Worm (Caenorhabditis elegans) whole organism, L1 larva: Measurements from ENCODE around the gene pei-2.

Experiments used
- Y116A8C.19 ChIP-seq: sonication (generic microtip); optimal IDR thresholded peaks from 2 replicates; lab custom pipeline; 2016; ENCODE audit warnings: missing compliant biosample characterization, missing genetic modification characterization, borderline replicate concordance
- ama-1 ChIP-seq: fragments of 150-350 bp; optimal IDR thresholded peaks from 2 replicates; lab custom pipeline; 2014
- ceh-63 ChIP-seq: fragments of 200-800 bp; sonication (Bioruptor generic); optimal IDR thresholded peaks from 2 replicates; lab custom pipeline; 2018; ENCODE audit warnings: mild to moderate bottlenecking, missing genetic modification characterization, missing compliant biosample characterization
- ceh-8 ChIP-seq: fragments of 200-800 bp; sonication (Bioruptor generic); optimal IDR thresholded peaks from 2 replicates; lab custom pipeline; 2018; ENCODE audit warnings: mild to moderate bottlenecking, missing genetic modification characterization, moderate library complexity, missing compliant biosample characterization
- ceh-82 ChIP-seq, 3 experiments: fragments of 150-350 bp in 1 of 3; sonication (generic microtip) in 2 of 3; optimal IDR thresholded peaks; 2 replicates each; lab custom pipeline; 2014 to 2017; ENCODE audit warnings: missing biosample characterization in 3 of 3, missing genetic modification characterization in 3 of 3
- ceh-88 ChIP-seq: fragments of 200-800 bp; sonication (Bioruptor generic); IDR thresholded peaks from 2 replicates; pipeline ENCODE4 v1.3.6; 2022; ENCODE audit warnings: missing genetic modification characterization, missing compliant biosample characterization
- ceh-90 ChIP-seq: sonication (generic microtip); optimal IDR thresholded peaks from 2 replicates; lab custom pipeline; 2016; ENCODE audit warnings: missing genetic modification characterization, missing compliant biosample characterization
- dsc-1 ChIP-seq: sonication (generic microtip); optimal IDR thresholded peaks from 2 replicates; lab custom pipeline; 2016; ENCODE audit warnings: mild to moderate bottlenecking, missing genetic modification characterization, missing compliant biosample characterization
- elt-3 ChIP-seq, 6 experiments: fragments of 150-350 bp in 1 of 6; sonication (generic microtip); optimal IDR thresholded peaks; 2 replicates each; lab custom pipeline; 2017 to 2018; ENCODE audit warnings: missing biosample characterization in 6 of 6, missing genetic modification characterization in 6 of 6, inconsistent platforms in 1 of 6
- ets-5 ChIP-seq: fragments of 200-800 bp; sonication (Bioruptor generic); IDR thresholded peaks from 2 replicates; pipeline ENCODE4 v1.3.6; 2022; ENCODE audit warnings: missing genetic modification characterization, missing compliant biosample characterization
- fkh-10 ChIP-seq: sonication (generic microtip); optimal IDR thresholded peaks from 2 replicates; lab custom pipeline; 2017; ENCODE audit warnings: missing biosample characterization, missing genetic modification reagents, missing genetic modification characterization
- fkh-4 ChIP-seq: sonication (generic microtip); optimal IDR thresholded peaks from 2 replicates; lab custom pipeline; 2016; ENCODE audit warnings: missing compliant biosample characterization, missing genetic modification characterization, borderline replicate concordance
- fos-1 ChIP-seq: fragments of 150-350 bp; optimal IDR thresholded peaks from 2 replicates; lab custom pipeline; 2014; ENCODE audit warnings: missing biosample characterization, missing genetic modification characterization
- grh-1 ChIP-seq: fragments of 200-800 bp; sonication (Bioruptor generic); IDR thresholded peaks from 2 replicates; pipeline ENCODE4 v1.3.6; 2022; ENCODE audit warnings: missing genetic modification reagents, missing genetic modification characterization, missing compliant biosample characterization
- hlh-17 ChIP-seq: fragments of 200-800 bp; sonication (Bioruptor generic); optimal IDR thresholded peaks from 2 replicates; lab custom pipeline; 2018; ENCODE audit warnings: missing genetic modification characterization, mild to moderate bottlenecking, missing compliant biosample characterization, moderate library complexity, borderline replicate concordance
- hpl-2 ChIP-seq: fragments of 150-350 bp; optimal IDR thresholded peaks from 2 replicates; lab custom pipeline; 2014; ENCODE audit warnings: missing biosample characterization, missing genetic modification reagents, missing genetic modification characterization
- jun-1 ChIP-seq: fragments of 150-350 bp; optimal IDR thresholded peaks from 2 replicates; lab custom pipeline; 2014; ENCODE audit warnings: missing biosample characterization, missing genetic modification reagents, missing genetic modification characterization
- lin-13 ChIP-seq: fragments of 150-350 bp; optimal IDR thresholded peaks from 2 replicates; lab custom pipeline; 2014; ENCODE audit warnings: missing biosample characterization, missing genetic modification reagents, missing genetic modification characterization
- lin-14 ChIP-seq: fragments of 200-800 bp; sonication (Bioruptor generic); optimal IDR thresholded peaks from 2 replicates; lab custom pipeline; 2018; ENCODE audit warnings: mild to moderate bottlenecking, missing genetic modification characterization, moderate library complexity, missing compliant biosample characterization
- lin-15B ChIP-seq: fragments of 150-350 bp; sonication (generic microtip); optimal IDR thresholded peaks from 3 replicates; lab custom pipeline; 2014; ENCODE audit warnings: missing biosample characterization, missing genetic modification characterization
- mab-9 ChIP-seq: fragments of 200-800 bp; sonication (Bioruptor generic); IDR thresholded peaks from 2 replicates; pipeline ENCODE4 v1.3.6; 2022; ENCODE audit warnings: missing genetic modification reagents, missing genetic modification characterization, missing compliant biosample characterization
- nhr-11 ChIP-seq: fragments of 150-350 bp; optimal IDR thresholded peaks from 2 replicates; lab custom pipeline; 2014; ENCODE audit warnings: missing biosample characterization, missing genetic modification characterization
- nhr-19 ChIP-seq: fragments of 200-800 bp; sonication (Bioruptor generic); conservative IDR thresholded peaks from 2 replicates; pipeline ENCODE4 v1.3.6; 2022; ENCODE audit warnings: missing genetic modification characterization, missing compliant biosample characterization
- nhr-20 ChIP-seq: sonication (generic microtip); optimal IDR thresholded peaks from 2 replicates; lab custom pipeline; 2016; ENCODE audit warnings: mild to moderate bottlenecking, missing genetic modification characterization, missing compliant biosample characterization
- nhr-28 ChIP-seq: fragments of 150-350 bp; optimal IDR thresholded peaks from 2 replicates; lab custom pipeline; 2014; ENCODE audit warnings: missing biosample characterization, missing genetic modification characterization
- nhr-47 ChIP-seq: sonication (generic microtip); optimal IDR thresholded peaks from 2 replicates; lab custom pipeline; 2016; ENCODE audit warnings: mild to moderate bottlenecking, missing genetic modification characterization, moderate library complexity, missing compliant biosample characterization
- nhr-71 ChIP-seq: sonication (generic microtip); optimal IDR thresholded peaks from 2 replicates; lab custom pipeline; 2016; ENCODE audit warnings: mild to moderate bottlenecking, missing genetic modification characterization, moderate library complexity, missing compliant biosample characterization
- nhr-84 ChIP-seq: sonication (generic microtip); optimal IDR thresholded peaks from 2 replicates; lab custom pipeline; 2017; ENCODE audit warnings: missing biosample characterization, missing genetic modification characterization
- nhr-85 ChIP-seq: sonication (generic microtip); peaks from one replicate; lab custom pipeline; 2016; ENCODE audit warnings: missing genetic modification characterization, inconsistent platforms, missing compliant biosample characterization
- nhr-90 ChIP-seq: sonication (generic microtip); optimal IDR thresholded peaks from 2 replicates; lab custom pipeline; 2016; ENCODE audit warnings: mild to moderate bottlenecking, missing genetic modification characterization, missing compliant biosample characterization; ENCODE audit not compliant: poor library complexity
- pag-3 ChIP-seq: sonication (generic microtip); optimal IDR thresholded peaks from 2 replicates; lab custom pipeline; 2017; ENCODE audit warnings: missing genetic modification characterization, mild to moderate bottlenecking, missing compliant biosample characterization, antibody characterized with exemption, borderline replicate concordance; ENCODE audit not compliant: insufficient read depth
- pqm-1 ChIP-seq: sonication (generic microtip); optimal IDR thresholded peaks from 3 replicates; lab custom pipeline; 2017; ENCODE audit warnings: missing biosample characterization, missing genetic modification characterization
- rnt-1 ChIP-seq: sonication (generic microtip); optimal IDR thresholded peaks from 2 replicates; lab custom pipeline; 2016; ENCODE audit warnings: mild to moderate bottlenecking, missing genetic modification characterization, moderate library complexity, missing compliant biosample characterization
- snpc-4 ChIP-seq: fragments of 150-350 bp; optimal IDR thresholded peaks from 2 replicates; lab custom pipeline; 2014; ENCODE audit warnings: missing biosample characterization, missing genetic modification characterization
- sptf-1 ChIP-seq: fragments of 150-350 bp; optimal IDR thresholded peaks from 2 replicates; lab custom pipeline; 2014; ENCODE audit warnings: missing biosample characterization, missing genetic modification characterization
- tbx-2 ChIP-seq: sonication (generic microtip); optimal IDR thresholded peaks from 2 replicates; lab custom pipeline; 2016; ENCODE audit warnings: missing genetic modification characterization, missing compliant biosample characterization
- unc-130 ChIP-seq: fragments of 150-350 bp; optimal IDR thresholded peaks from 2 replicates; lab custom pipeline; 2017; ENCODE audit warnings: missing biosample characterization, missing genetic modification characterization, inconsistent platforms
- unc-62 ChIP-seq: fragments of 150-350 bp; optimal IDR thresholded peaks from 2 replicates; lab custom pipeline; 2014; ENCODE audit warnings: missing biosample characterization, missing genetic modification reagents, missing genetic modification characterization
- unc-86 ChIP-seq: sonication (generic microtip); optimal IDR thresholded peaks from 2 replicates; lab custom pipeline; 2016; ENCODE audit warnings: missing genetic modification characterization, missing compliant biosample characterization
- zag-1 ChIP-seq: fragments of 150-350 bp; optimal IDR thresholded peaks from 2 replicates; lab custom pipeline; 2014; ENCODE audit warnings: missing biosample characterization, missing genetic modification characterization
- ztf-11 ChIP-seq, 2 experiments: sonication (generic microtip); optimal IDR thresholded peaks; 2 replicates each; lab custom pipeline; 2016 to 2017; ENCODE audit warnings: missing genetic modification characterization in 2 of 2, missing biosample characterization in 1 of 2, missing compliant biosample characterization in 1 of 2
- ztf-4 ChIP-seq: fragments of 150-350 bp; optimal IDR thresholded peaks from 2 replicates; lab custom pipeline; 2014; ENCODE audit warnings: missing biosample characterization, missing genetic modification characterization

The pei-2 gene

DNA sequence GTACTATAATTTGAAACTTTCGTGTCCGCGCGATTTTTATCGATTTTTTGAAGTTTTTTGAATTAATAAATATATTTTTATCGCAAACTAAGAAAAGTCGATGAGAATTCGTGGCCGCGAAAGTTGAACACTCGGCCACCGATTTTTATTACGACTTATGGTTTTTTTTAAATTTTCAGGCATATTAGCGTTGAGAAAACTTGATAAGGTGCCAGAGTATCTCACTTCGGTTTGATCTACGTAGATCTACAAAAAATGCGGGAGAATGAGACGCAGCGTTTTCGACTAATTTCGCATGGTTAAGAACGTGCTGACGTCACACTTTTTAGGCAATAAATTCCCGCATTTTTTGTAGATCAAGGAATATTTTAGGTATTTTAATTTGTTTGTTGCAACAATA, at the start of gene pei-2:
Gene pei-2, minus strand, starts transcription at position 101 of the 400 bp plus-strand sequence.
- TF ChIP-seq snpc-4 (tag; lab: Kevin White, UChicago), result no peak
- TF ChIP-seq ceh-88, result no peak
- TF ChIP-seq mab-9 (GFP tag; lab: Robert Waterston, UW), result no peak
- TF ChIP-seq lin-15B (tag; lab: Kevin White, UChicago), result no peak
- no peak for TF ChIP-seq hpl-2 (GFP tag; lab: Kevin White, UChicago)
- TF ChIP-seq ceh-90, result no peak
- no peak for TF ChIP-seq nhr-90
- TF ChIP-seq nhr-85, result no peak
- no peak for TF ChIP-seq ama-1
- TF ChIP-seq unc-130 (tag; lab: Kevin White, UChicago), result no peak
- no peak for TF ChIP-seq fkh-4 (tag; lab: Kevin White, UChicago)
- TF ChIP-seq unc-62 (GFP tag; lab: Kevin White, UChicago), result no peak
- no peak for TF ChIP-seq pqm-1 (tag; lab: Kevin White, UChicago)
- no peak for TF ChIP-seq nhr-84 (tag; lab: Kevin White, UChicago)
- no peak for TF ChIP-seq jun-1 (tag; lab: Kevin White, UChicago)
- TF ChIP-seq ets-5 (GFP tag; lab: Robert Waterston, UW), result no peak

DNA sequence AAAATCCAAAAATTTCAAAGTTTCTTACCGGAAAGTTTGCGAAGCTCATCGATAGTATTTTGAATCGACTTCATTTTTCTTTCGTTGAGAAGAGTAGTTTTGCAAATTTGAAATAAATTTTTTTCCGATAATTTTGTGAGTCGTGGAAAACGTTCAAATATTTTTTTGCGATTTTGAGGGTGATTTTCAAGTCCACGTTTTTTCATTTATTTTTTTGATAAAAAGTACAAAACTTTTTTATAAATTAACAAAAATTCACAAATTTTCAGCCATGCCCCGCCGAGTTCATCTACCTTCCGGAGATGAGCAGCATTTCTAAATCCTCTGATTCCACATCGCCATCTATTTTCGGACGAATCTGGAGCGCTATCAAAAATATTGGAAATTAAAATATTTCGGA, 44.2 kb upstream of the pei-2 start, which contains the start of gene K10C9.7:
Gene K10C9.7, minus strand, starts transcription at position 101 of the 400 bp plus-strand sequence.
- TF ChIP-seq rnt-1 (no peak), unc-86 (tag; lab: Kevin White, UChicago) (no peak), pag-3 (tag; lab: Kevin White, UChicago) (no peak), snpc-4 (tag; lab: Kevin White, UChicago) (no peak), tbx-2 (tag; lab: Kevin White, UChicago) (no peak), fos-1 (tag; lab: Kevin White, UChicago) (no peak), grh-1 (GFP tag; lab: Robert Waterston, UW) (no peak), nhr-11 (tag; lab: Kevin White, UChicago) (no peak), nhr-71 (tag; lab: Kevin White, UChicago) (no peak), ceh-82 (tag; optimal IDR thresholded peaks at IDR 0.05; lab: Kevin White, UChicago) (no peak), nhr-28 (tag; lab: Kevin White, UChicago) (no peak), dsc-1 (no peak), ceh-8 (GFP tag; lab: Kevin White, UChicago) (no peak)

DNA sequence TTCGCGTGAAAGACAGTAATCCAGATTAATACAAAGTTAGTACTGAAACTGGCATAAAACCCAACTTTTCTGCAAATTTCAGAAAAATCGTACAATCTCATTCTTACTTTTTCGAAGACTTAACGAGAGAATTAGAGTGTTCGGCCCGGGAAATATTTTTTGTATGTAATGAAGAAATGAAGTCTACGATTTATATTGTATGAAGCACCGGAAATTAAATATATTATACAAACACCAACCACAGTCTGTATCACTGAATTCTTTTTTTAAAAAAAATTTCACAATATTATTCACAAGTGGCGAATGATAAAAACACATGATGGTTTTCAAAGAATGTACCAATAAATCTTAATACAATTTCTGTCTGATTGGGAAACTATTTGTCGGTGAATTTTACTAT, 41.2 kb upstream of the pei-2 start, which contains the start of gene str-67:
Gene str-67, minus strand, starts transcription at position 101 of the 400 bp plus-strand sequence.
- no peak for TF ChIP-seq Y116A8C.19
- no peak for TF ChIP-seq zag-1 (tag; lab: Kevin White, UChicago)
- no peak for TF ChIP-seq lin-13
- TF ChIP-seq nhr-47 (tag; lab: Kevin White, UChicago), result no peak
- no peak for TF ChIP-seq ztf-4 (tag; lab: Kevin White, UChicago)
- TF ChIP-seq nhr-20 (tag; lab: Kevin White, UChicago), result no peak
- TF ChIP-seq fkh-10 (GFP tag; lab: Kevin White, UChicago), result no peak
- TF ChIP-seq hlh-17 (GFP tag; lab: Kevin White, UChicago), result no peak
- no peak for TF ChIP-seq ceh-63 (GFP tag; lab: Kevin White, UChicago)
- no peak for TF ChIP-seq ztf-11 (tag; optimal IDR thresholded peaks at IDR 0.05; lab: Kevin White, UChicago)
- no peak for TF ChIP-seq ceh-8 (GFP tag; lab: Kevin White, UChicago)
- no peak for TF ChIP-seq rnt-1
- no peak for TF ChIP-seq sptf-1 (tag; lab: Kevin White, UChicago)
- no peak for TF ChIP-seq lin-14 (GFP tag; lab: Kevin White, UChicago)
- TF ChIP-seq lin-15B (tag; lab: Kevin White, UChicago), result no peak
- TF ChIP-seq nhr-11 (tag; lab: Kevin White, UChicago), result no peak
- no peak for TF ChIP-seq unc-130 (tag; lab: Kevin White, UChicago)
- TF ChIP-seq elt-3 (tag; optimal IDR thresholded peaks at IDR 0.05; lab: Kevin White, UChicago), result no peak
- TF ChIP-seq nhr-19 (GFP tag; lab: Robert Waterston, UW), result no peak
- TF ChIP-seq dsc-1, result no peak
